Fruit fly (Drosophila melanogaster): ENCODE results near the gene CG10650.

The CG10650 gene

dm6 chr2L:19019160-19019592 lies 23.4 kb upstream of the CG10650 start (continued):
- no peak for TF ChIP-seq unc-4 (GFP tag; IDR thresholded peaks at IDR 0.05; ENCODE audit: partially characterized antibody)
- TF ChIP-seq CG1529 (GFP tag; optimal IDR thresholded peaks at IDR 0.05) = no peak
- TF ChIP-seq CG12155 (GFP tag; optimal IDR thresholded peaks at IDR 0.05) = no peak
- TF ChIP-seq pita (GFP tag; optimal IDR thresholded peaks at IDR 0.05) = no peak
- TF ChIP-seq inv (GFP tag; IDR thresholded peaks at IDR 0.05; ENCODE audit: partially characterized antibody) = no peak
- TF ChIP-seq CG10147 (GFP tag; optimal IDR thresholded peaks at IDR 0.05) = peak; percentile 41
- no peak for TF ChIP-seq Ravus (GFP tag; IDR thresholded peaks at IDR 0.05)
- TF ChIP-seq sd (tag; optimal IDR thresholded peaks at IDR 0.05) = no peak
- no peak for TF ChIP-seq Nf-YA (GFP tag; IDR thresholded peaks at IDR 0.05)
- TF ChIP-seq CG16779 (GFP tag; IDR thresholded peaks at IDR 0.05) = no peak
- TF ChIP-seq onecut (GFP tag; IDR thresholded peaks at IDR 0.05) = no peak
- TF ChIP-seq CG15696 (tag; optimal IDR thresholded peaks at IDR 0.05) = no peak
- no peak for TF ChIP-seq tup (GFP tag; optimal IDR thresholded peaks at IDR 0.05)
- TF ChIP-seq CG9437 (GFP tag; optimal IDR thresholded peaks at IDR 0.05) = peak; percentile 47
- TF ChIP-seq CG8924 (tag; optimal IDR thresholded peaks at IDR 0.05) = peak; percentile 28
- TF ChIP-seq CG8765 (GFP tag; IDR thresholded peaks at IDR 0.05) = no peak
- no peak for TF ChIP-seq Hmx (GFP tag; optimal IDR thresholded peaks at IDR 0.05)
- no peak for TF ChIP-seq CG15479 (GFP tag; optimal IDR thresholded peaks at IDR 0.05)
- no peak for TF ChIP-seq nerfin-1 (tag; optimal IDR thresholded peaks at IDR 0.05)
- no peak for TF ChIP-seq bab2 (GFP tag; optimal IDR thresholded peaks at IDR 0.05)
- TF ChIP-seq CG4328 (GFP tag; optimal IDR thresholded peaks at IDR 0.05) = no peak
- TF ChIP-seq CG18599 (GFP tag; optimal IDR thresholded peaks at IDR 0.05) = peak; percentile 61
- TF ChIP-seq eve (GFP tag; optimal IDR thresholded peaks at IDR 0.05) = no peak
- no peak for TF ChIP-seq sr (GFP tag; IDR thresholded peaks at IDR 0.05)
- no peak for TF ChIP-seq luna (GFP tag; optimal IDR thresholded peaks at IDR 0.05)
- TF ChIP-seq Hr39 (optimal IDR thresholded peaks at IDR 0.05) = no peak
- TF ChIP-seq Pdp1 (GFP tag; optimal IDR thresholded peaks at IDR 0.05) = no peak
- TF ChIP-seq pb (GFP tag; optimal IDR thresholded peaks at IDR 0.05) = no peak
- TF ChIP-seq yki (optimal IDR thresholded peaks at IDR 0.05) = no peak
- TF ChIP-seq CG8478 (optimal IDR thresholded peaks at IDR 0.05) = no peak
- TF ChIP-seq Atf3 (GFP tag; optimal IDR thresholded peaks at IDR 0.05) = no peak
- TF ChIP-seq pho (GFP tag; optimal IDR thresholded peaks at IDR 0.05) = peak; percentile 37
- TF ChIP-seq en (GFP tag; optimal IDR thresholded peaks at IDR 0.05) = no peak
- TF ChIP-seq psq (GFP tag; optimal IDR thresholded peaks at IDR 0.05) = no peak
- no peak for TF ChIP-seq az2 (GFP tag; optimal IDR thresholded peaks at IDR 0.05)
- TF ChIP-seq HLH3B (GFP tag; IDR thresholded peaks at IDR 0.05) = no peak
- TF ChIP-seq Fer2 (tag; optimal IDR thresholded peaks at IDR 0.05) = no peak
- TF ChIP-seq HLH4C (GFP tag; IDR thresholded peaks at IDR 0.05; ENCODE audit: partially characterized antibody) = no peak
- TF ChIP-seq CG1832 (GFP tag; optimal IDR thresholded peaks at IDR 0.05) = no peak
- TF ChIP-seq NfI (GFP tag; optimal IDR thresholded peaks at IDR 0.05) = no peak
- no peak for TF ChIP-seq rib (GFP tag; IDR thresholded peaks at IDR 0.05)
- no peak for TF ChIP-seq CG14441 (GFP tag; IDR thresholded peaks at IDR 0.05)
- no peak for TF ChIP-seq CG11695 (GFP tag; IDR thresholded peaks at IDR 0.05)
- TF ChIP-seq CG34422 (GFP tag; IDR thresholded peaks at IDR 0.05) = no peak
- peak; percentile 5 for TF ChIP-seq Asciz (GFP tag; optimal IDR thresholded peaks at IDR 0.05)
- TF ChIP-seq CG4820 (GFP tag; optimal IDR thresholded peaks at IDR 0.05) = no peak
- no peak for TF ChIP-seq Spps (tag; optimal IDR thresholded peaks at IDR 0.05)
- no peak for TF ChIP-seq CG3838 (GFP tag; optimal IDR thresholded peaks at IDR 0.05)
- no peak for TF ChIP-seq kah (GFP tag; optimal IDR thresholded peaks at IDR 0.05)
- no peak for TF ChIP-seq cg (GFP tag; optimal IDR thresholded peaks at IDR 0.05)
- no peak for TF ChIP-seq MTF-1 (GFP tag; optimal IDR thresholded peaks at IDR 0.05; ENCODE audit: borderline replicate concordance)
- TF ChIP-seq Trl (optimal IDR thresholded peaks at IDR 0.05) = no peak
- TF ChIP-seq Trl (GFP tag; optimal IDR thresholded peaks at IDR 0.05) = no peak
- TF ChIP-seq CG7372 (GFP tag; IDR thresholded peaks at IDR 0.05) = no peak

All from whole organism, embryonic.